Worm (Caenorhabditis elegans): ENCODE data around the gene dgk-4.

ce11 chrIV:8651835-8652234 lies 20.7 kb downstream of the dgk-4 start, which contains the start of gene C49C8.8:
- TF ChIP-seq ama-1 (optimal IDR thresholded peaks at IDR 0.05) (no peak), F13H6.1 (tag; optimal IDR thresholded peaks at IDR 0.05) (no peak), fos-1 (tag; optimal IDR thresholded peaks at IDR 0.05) (no peak)
